Fruit fly (Drosophila melanogaster): ENCODE results near the gene CG31220.

CG31220 gene

dm6 chr3R:19632685-19633116, 15.6 kb upstream of the CG31220 start, which contains the start of gene CG6231:
CG6231 (minus strand) TSS chr3R:19632718.
- TF ChIP-seq CTCF (optimal IDR thresholded peaks at IDR 0.05) (no peak), CG8478 (optimal IDR thresholded peaks at IDR 0.05) (no peak)

- TF ChIP-seq CG8478 (optimal IDR thresholded peaks at IDR 0.05) (no peak), CTCF (optimal IDR thresholded peaks at IDR 0.05) (no peak)
Observed at dm6 chr3R:19634649-19635048, 13.6 kb upstream of the CG31220 start, which contains the start of gene CG34138. CG34138 (plus strand) TSS chr3R:19634949.

- no peak for TF ChIP-seq CG8478 (optimal IDR thresholded peaks at IDR 0.05)
Observed at dm6 chr3R:19638004-19638403, 10.3 kb upstream of the CG31220 start.

dm6 chr3R:19641058-19641457, 7.2 kb upstream of the CG31220 start:
- no peak for TF ChIP-seq CTCF (optimal IDR thresholded peaks at IDR 0.05)
- TF ChIP-seq CG8478 (optimal IDR thresholded peaks at IDR 0.05): no peak

dm6 chr3R:19641498-19642065, 6.7 kb upstream of the CG31220 start:
- TF ChIP-seq CG8478 (optimal IDR thresholded peaks at IDR 0.05) (no peak), CTCF (optimal IDR thresholded peaks at IDR 0.05) (no peak)

- TF ChIP-seq CG8478 (optimal IDR thresholded peaks at IDR 0.05) (no peak), CTCF (optimal IDR thresholded peaks at IDR 0.05) (no peak)
Observed at dm6 chr3R:19642092-19642892, 6.0 kb upstream of the CG31220 start, which contains the start of gene subdued. subdued (minus strand) TSS chr3R:19642722.

- TF ChIP-seq CTCF (optimal IDR thresholded peaks at IDR 0.05) (no peak), CG8478 (optimal IDR thresholded peaks at IDR 0.05) (no peak)
Observed at dm6 chr3R:19642893-19643270, 5.4 kb upstream of the CG31220 start.

dm6 chr3R:19644094-19644900, 4.0 kb upstream of the CG31220 start, which contains the start of gene Vha13:
Vha13 (minus strand) TSS chr3R:19644386.
- TF ChIP-seq CTCF (optimal IDR thresholded peaks at IDR 0.05) (no peak), CG8478 (optimal IDR thresholded peaks at IDR 0.05) (no peak)

dm6 chr3R:19644901-19645204, 3.4 kb upstream of the CG31220 start, which contains the start of gene Nup58:
Nup58 (plus strand) TSS chr3R:19645026.
- no peak for TF ChIP-seq CTCF (optimal IDR thresholded peaks at IDR 0.05)
- no peak for TF ChIP-seq CG8478 (optimal IDR thresholded peaks at IDR 0.05)

- TF ChIP-seq CG8478 (optimal IDR thresholded peaks at IDR 0.05) (no peak), CTCF (optimal IDR thresholded peaks at IDR 0.05) (no peak)
Observed at dm6 chr3R:19650718-19651117, 2.4 kb downstream of the CG31220 start, which contains the start of gene CG31219. CG31219 (plus strand) TSS chr3R:19651018.

dm6 chr3R:19656455-19656854, 8.2 kb downstream of the CG31220 start:
- TF ChIP-seq CG8478 (optimal IDR thresholded peaks at IDR 0.05) (no peak), CTCF (optimal IDR thresholded peaks at IDR 0.05) (no peak)

dm6 chr3R:19657235-19657634, 8.9 kb downstream of the CG31220 start:
- no peak for TF ChIP-seq CG8478 (optimal IDR thresholded peaks at IDR 0.05)
- peak; percentile 57 to 73 for TF ChIP-seq CTCF (optimal IDR thresholded peaks at IDR 0.05)

- TF ChIP-seq CG8478 (optimal IDR thresholded peaks at IDR 0.05) (no peak), CTCF (optimal IDR thresholded peaks at IDR 0.05) (no peak)
Observed at dm6 chr3R:19657766-19658165, 9.5 kb downstream of the CG31220 start, which contains the start of gene CG6184. CG6184 (minus strand) TSS chr3R:19657866.

dm6 chr3R:19659448-19659847, 11.2 kb downstream of the CG31220 start, which contains the start of gene ort:
ort (plus strand) TSS chr3R:19659748.
- TF ChIP-seq CTCF (optimal IDR thresholded peaks at IDR 0.05) (no peak), CG8478 (optimal IDR thresholded peaks at IDR 0.05) (no peak)

- TF ChIP-seq CG8478 (optimal IDR thresholded peaks at IDR 0.05): no peak
- no peak for TF ChIP-seq CTCF (optimal IDR thresholded peaks at IDR 0.05)
Observed at dm6 chr3R:19664713-19665112, 16.4 kb downstream of the CG31220 start, which contains the start of gene CG7432. CG7432 (plus strand) TSS chr3R:19665007.

Measured in S2 (cell line).